Fruit fly (Drosophila melanogaster) whole organism, embryonic: ENCODE measurements around the gene mRpS14.

Source experiments
- Atf6 ChIP-seq: fragments of 200-800 bp; sonication (Bioruptor generic); IDR thresholded peaks from 2 replicates; pipeline ENCODE4 v1.3.6; 2022; ENCODE audit warnings: missing biosample characterization, missing genetic modification characterization
- Blimp-1 ChIP-seq: fragments of 200-800 bp; sonication (Bioruptor generic); optimal IDR thresholded peaks from 3 replicates; lab custom pipeline; 2018; ENCODE audit warnings: missing biosample characterization, missing genetic modification characterization, mild to moderate bottlenecking, moderate library complexity, missing genetic modification reagents
- CG10147 ChIP-seq: fragments of 200-800 bp; sonication (Bioruptor generic); optimal IDR thresholded peaks from 2 replicates; lab custom pipeline; 2019; ENCODE audit warnings: missing biosample characterization, mild to moderate bottlenecking, missing genetic modification characterization, moderate library complexity
- CG10209 ChIP-seq: fragments of 200-800 bp; sonication (Bioruptor generic); optimal IDR thresholded peaks from 3 replicates; lab custom pipeline; 2017; ENCODE audit warnings: missing biosample characterization, mild to moderate bottlenecking, missing genetic modification characterization, missing genetic modification reagents
- CG1024 ChIP-seq: fragments of 200-800 bp; sonication (Bioruptor generic); IDR thresholded peaks from 2 replicates; pipeline ENCODE4 v1.3.6; 2022; ENCODE audit warnings: missing biosample characterization, missing genetic modification characterization
- CG12236 ChIP-seq: fragments of 200-800 bp; sonication (Bioruptor generic); optimal IDR thresholded peaks from 2 replicates; lab custom pipeline; 2016; ENCODE audit warnings: missing biosample characterization, missing genetic modification characterization
- CG12391 ChIP-seq: fragments of 200-800 bp; sonication (Bioruptor generic); optimal IDR thresholded peaks from 3 replicates; lab custom pipeline; 2018; ENCODE audit warnings: missing biosample characterization, mild to moderate bottlenecking, missing genetic modification characterization, moderate library complexity
- CG13287 ChIP-seq: fragments of 200-800 bp; sonication (Bioruptor generic); IDR thresholded peaks from 2 replicates; pipeline ENCODE4 v1.3.6; 2022; ENCODE audit warnings: missing biosample characterization, missing genetic modification characterization; ENCODE audit not compliant: partially characterized antibody
- CG13296 ChIP-seq: fragments of 200-800 bp; sonication (Bioruptor generic); optimal IDR thresholded peaks from 3 replicates; lab custom pipeline; 2018; ENCODE audit warnings: missing biosample characterization, mild to moderate bottlenecking, missing genetic modification characterization
- CG14014 ChIP-seq: fragments of 200-800 bp; sonication (Bioruptor generic); IDR thresholded peaks from 2 replicates; pipeline ENCODE4 v1.3.6; 2022; ENCODE audit warnings: missing biosample characterization, missing genetic modification characterization
- CG14710 ChIP-seq: fragments of 200-800 bp; sonication (Bioruptor generic); optimal IDR thresholded peaks from 3 replicates; lab custom pipeline; 2019; ENCODE audit warnings: missing biosample characterization, mild to moderate bottlenecking, missing genetic modification characterization, moderate library complexity
- CG15601 ChIP-seq: fragments of 200-800 bp; sonication (Bioruptor generic); optimal IDR thresholded peaks from 3 replicates; lab custom pipeline; 2019; ENCODE audit warnings: missing biosample characterization, mild to moderate bottlenecking, missing genetic modification characterization, moderate library complexity
- CG1602 ChIP-seq: fragments of 200-800 bp; sonication (Bioruptor generic); optimal IDR thresholded peaks from 3 replicates; lab custom pipeline; 2016; ENCODE audit warnings: missing biosample characterization, missing genetic modification characterization
- CG18476 ChIP-seq: fragments of 200-800 bp; sonication (Bioruptor generic); optimal IDR thresholded peaks from 2 replicates; lab custom pipeline; 2016; ENCODE audit warnings: missing biosample characterization, mild to moderate bottlenecking, missing genetic modification characterization
- CG31224 ChIP-seq: fragments of 200-800 bp; sonication (Bioruptor generic); IDR thresholded peaks from 2 replicates; pipeline ENCODE4 v1.3.6; 2022; ENCODE audit warnings: missing biosample characterization, missing genetic modification characterization
- CG31441 ChIP-seq: fragments of 200-800 bp; sonication (Bioruptor generic); IDR thresholded peaks from 2 replicates; pipeline ENCODE4 v1.3.6; 2022; ENCODE audit warnings: missing biosample characterization, missing genetic modification characterization
- CG33213 ChIP-seq: fragments of 200-800 bp; sonication (Bioruptor generic); optimal IDR thresholded peaks from 3 replicates; lab custom pipeline; 2016; ENCODE audit warnings: missing biosample characterization, missing genetic modification characterization
- CG4328 ChIP-seq: fragments of 200-800 bp; sonication (Bioruptor generic); optimal IDR thresholded peaks from 3 replicates; lab custom pipeline; 2017; ENCODE audit warnings: missing biosample characterization, missing genetic modification reagents, missing genetic modification characterization
- CG6854 ChIP-seq: fragments of 200-800 bp; sonication (Bioruptor generic); optimal IDR thresholded peaks from 3 replicates; lab custom pipeline; 2017; ENCODE audit warnings: missing biosample characterization, mild to moderate bottlenecking, missing genetic modification characterization
- CG7357 ChIP-seq: fragments of 200-800 bp; sonication (Bioruptor generic); IDR thresholded peaks from 3 replicates; pipeline ENCODE4 v1.3.6; 2022; ENCODE audit warnings: missing biosample characterization, missing genetic modification characterization
- Dad ChIP-seq: fragments of 200-800 bp; sonication (Bioruptor generic); optimal IDR thresholded peaks from 3 replicates; lab custom pipeline; 2016; ENCODE audit warnings: missing biosample characterization, missing genetic modification characterization
- E2f1 ChIP-seq: fragments of 200-800 bp; sonication (Bioruptor generic); IDR thresholded peaks from 2 replicates; pipeline ENCODE4 v1.3.6; 2022; ENCODE audit warnings: missing biosample characterization, missing genetic modification characterization
- Ets65A ChIP-seq: fragments of 200-800 bp; sonication (Bioruptor generic); peaks from one replicate; lab custom pipeline; 2016; ENCODE audit warnings: missing biosample characterization, missing genetic modification characterization
- H2.0 ChIP-seq: fragments of 200-800 bp; sonication (Bioruptor generic); IDR thresholded peaks from 2 replicates; pipeline ENCODE4 v1.3.6; 2022; ENCODE audit warnings: missing biosample characterization, missing genetic modification characterization
- HLHmδ ChIP-seq: fragments of 200-800 bp; sonication (Bioruptor generic); optimal IDR thresholded peaks from 2 replicates; lab custom pipeline; 2018; ENCODE audit warnings: missing biosample characterization, mild to moderate bottlenecking, missing genetic modification characterization, moderate library complexity
- Lpt ChIP-seq: fragments of >200 bp; optimal IDR thresholded peaks from 2 replicates; lab custom pipeline; 2018; ENCODE audit warnings: missing biosample characterization, missing genetic modification characterization
- Myb ChIP-seq: fragments of 200-800 bp; sonication (Bioruptor generic); optimal IDR thresholded peaks from 2 replicates; lab custom pipeline; 2016; ENCODE audit warnings: missing biosample characterization, missing genetic modification characterization
- Oaz ChIP-seq: fragments of 200-800 bp; sonication (Bioruptor generic); IDR thresholded peaks from 2 replicates; pipeline ENCODE4 v1.3.6; 2022; ENCODE audit warnings: missing biosample characterization, missing genetic modification characterization
- Oli ChIP-seq: fragments of 200-800 bp; sonication (Bioruptor generic); optimal IDR thresholded peaks from 2 replicates; lab custom pipeline; 2018; ENCODE audit warnings: missing biosample characterization, mild to moderate bottlenecking, missing genetic modification characterization, moderate library complexity
- Six4 ChIP-seq: fragments of 200-800 bp; sonication (Bioruptor generic); optimal IDR thresholded peaks from 2 replicates; lab custom pipeline; 2016; ENCODE audit warnings: missing biosample characterization, missing genetic modification characterization
- Stat92E ChIP-seq, 3 experiments: fragments of >200 bp in 2 of 3; fragments of 200-800 bp in 1 of 3; sonication (Bioruptor generic) in 1 of 3; optimal IDR thresholded peaks; 2 replicates each; lab custom pipeline; 2017 to 2019; ENCODE audit warnings: missing biosample characterization in 3 of 3, missing genetic modification characterization in 3 of 3, mild to moderate bottlenecking in 1 of 3, moderate library complexity in 1 of 3
- Taf1 ChIP-seq: fragments of 200-800 bp; sonication (Bioruptor generic); IDR thresholded peaks from 2 replicates; pipeline ENCODE4 v1.3.6; 2022; ENCODE audit warnings: missing biosample characterization, missing genetic modification characterization
- Usf ChIP-seq: fragments of 200-800 bp; sonication (Bioruptor generic); optimal IDR thresholded peaks from 2 replicates; lab custom pipeline; 2017; ENCODE audit warnings: missing genotype, missing biosample characterization, missing genetic modification characterization
- ase ChIP-seq: fragments of 200-800 bp; sonication (Bioruptor generic); IDR thresholded peaks from 3 replicates; pipeline ENCODE4 v1.3.6; 2022; ENCODE audit warnings: missing biosample characterization, missing genetic modification characterization
- bigmax ChIP-seq: fragments of 200-800 bp; sonication (Bioruptor generic); optimal IDR thresholded peaks from 2 replicates; lab custom pipeline; 2018; ENCODE audit warnings: missing biosample characterization, mild to moderate bottlenecking, missing genetic modification characterization
- bowl ChIP-seq: fragments of 200-800 bp; sonication (Bioruptor generic); IDR thresholded peaks from 2 replicates; pipeline ENCODE4 v1.3.6; 2022; ENCODE audit warnings: missing biosample characterization, missing genetic modification characterization
- bsh ChIP-seq, 2 experiments: fragments of 200-800 bp; sonication (Bioruptor generic); optimal IDR thresholded peaks; 2 replicates each; lab custom pipeline; 2017 to 2018; ENCODE audit warnings: mild to moderate bottlenecking in 2 of 2, missing biosample characterization in 2 of 2, missing genetic modification characterization in 2 of 2, moderate library complexity in 1 of 2
- cato ChIP-seq: fragments of 200-800 bp; sonication (Bioruptor generic); optimal IDR thresholded peaks from 2 replicates; lab custom pipeline; 2016; ENCODE audit warnings: missing biosample characterization, missing genetic modification characterization, borderline replicate concordance
- dm ChIP-seq: fragments of 200-800 bp; sonication (Bioruptor generic); optimal IDR thresholded peaks from 3 replicates; lab custom pipeline; 2016; ENCODE audit warnings: missing biosample characterization, missing genetic modification characterization
- fru ChIP-seq: fragments of >200 bp; optimal IDR thresholded peaks from 2 replicates; lab custom pipeline; 2017
- gcm ChIP-seq: fragments of 200-800 bp; sonication (Bioruptor generic); optimal IDR thresholded peaks from 2 replicates; lab custom pipeline; 2019; ENCODE audit warnings: missing biosample characterization, mild to moderate bottlenecking, missing genetic modification characterization, moderate library complexity
- gro ChIP-seq: fragments of 200-800 bp; sonication (Bioruptor generic); optimal IDR thresholded peaks from 2 replicates; lab custom pipeline; 2016; ENCODE audit warnings: missing biosample characterization, missing genetic modification characterization
- her ChIP-seq: fragments of 200-800 bp; sonication (Bioruptor generic); optimal IDR thresholded peaks from 2 replicates; lab custom pipeline; 2016; ENCODE audit warnings: missing biosample characterization, missing genetic modification characterization
- ind ChIP-seq: fragments of 200-800 bp; sonication (Bioruptor generic); optimal IDR thresholded peaks from 3 replicates; lab custom pipeline; 2016; ENCODE audit warnings: missing biosample characterization, missing genetic modification characterization
- org-1 ChIP-seq: fragments of 200-800 bp; sonication (Bioruptor generic); optimal IDR thresholded peaks from 2 replicates; lab custom pipeline; 2017; ENCODE audit warnings: missing biosample characterization, missing genetic modification characterization
- p53 ChIP-seq: fragments of 200-800 bp; sonication (Bioruptor generic); optimal IDR thresholded peaks from 2 replicates; lab custom pipeline; 2016; ENCODE audit warnings: missing biosample characterization, missing genetic modification characterization
- schlank ChIP-seq: fragments of 200-800 bp; sonication (Bioruptor generic); optimal IDR thresholded peaks from 2 replicates; lab custom pipeline; 2018; ENCODE audit warnings: missing biosample characterization, mild to moderate bottlenecking, missing genetic modification characterization
- so ChIP-seq: fragments of 200-800 bp; sonication (Bioruptor generic); IDR thresholded peaks from 3 replicates; pipeline ENCODE4 v1.3.6; 2022; ENCODE audit warnings: missing biosample characterization, missing genetic modification characterization
- tio ChIP-seq: fragments of 200-800 bp; sonication (Bioruptor generic); optimal IDR thresholded peaks from 2 replicates; lab custom pipeline; 2017; ENCODE audit warnings: missing biosample characterization, missing genetic modification characterization, inconsistent platforms
- tll ChIP-seq, 2 experiments: fragments of 200-800 bp in 1 of 2; fragments of >200 bp in 1 of 2; sonication (Bioruptor generic) in 1 of 2; optimal IDR thresholded peaks; 2 replicates each; lab custom pipeline; 2017 to 2019; ENCODE audit warnings: missing biosample characterization in 2 of 2, missing genetic modification characterization in 2 of 2, mild to moderate bottlenecking in 1 of 2, moderate library complexity in 1 of 2
- wdn ChIP-seq: fragments of 200-800 bp; sonication (Bioruptor generic); IDR thresholded peaks from 2 replicates; pipeline ENCODE4 v1.3.6; 2022; ENCODE audit warnings: missing biosample characterization, missing genetic modification characterization
- wor ChIP-seq: fragments of 200-800 bp; sonication (Bioruptor generic); IDR thresholded peaks from 2 replicates; pipeline ENCODE4 v1.3.6; 2022; ENCODE audit warnings: missing biosample characterization, missing genetic modification characterization

The mRpS14 gene

DNA sequence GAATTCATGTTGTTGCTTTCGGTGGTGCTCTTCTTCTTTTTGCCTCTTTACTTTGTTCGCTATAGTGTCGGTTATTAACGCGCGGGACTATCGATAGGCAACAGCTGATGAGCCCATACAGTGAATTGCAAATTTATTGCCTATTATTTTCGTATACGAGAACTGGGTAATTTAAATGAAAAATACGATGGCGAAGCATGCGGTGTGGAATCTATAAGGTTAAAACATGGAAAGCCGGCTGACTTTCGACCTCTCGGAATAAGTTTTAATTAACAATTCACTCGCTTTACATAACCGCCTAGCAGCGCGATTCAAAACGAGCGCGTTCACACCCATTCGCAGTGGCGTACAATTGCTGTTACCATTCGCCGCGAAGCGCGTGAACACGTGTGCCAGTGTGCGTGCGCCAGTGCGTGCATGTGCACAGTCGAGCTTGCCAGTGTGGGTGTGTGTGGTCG is at the start of gene mRpS14, which contains the start of gene Naa15-16 (continued):
- TF ChIP-seq wor (GFP tag; lab: Robert Waterston, UW) = no peak
- TF ChIP-seq ase (GFP tag; lab: Robert Waterston, UW) = no peak
- no peak for TF ChIP-seq bsh (GFP tag; optimal IDR thresholded peaks at IDR 0.05; lab: Kevin White, UChicago)
- TF ChIP-seq CG7357 (GFP tag; lab: Robert Waterston, UW) = peak; percentile 79
- no peak for TF ChIP-seq CG18476 (GFP tag; lab: Kevin White, UChicago)
- TF ChIP-seq dm (GFP tag; lab: Kevin White, UChicago) = peak; percentile 50
- TF ChIP-seq p53 (GFP tag; lab: Kevin White, UChicago) = no peak
- TF ChIP-seq CG1602 (GFP tag; lab: Kevin White, UChicago) = no peak
- TF ChIP-seq bigmax (GFP tag; lab: Kevin White, UChicago) = no peak
- no peak for TF ChIP-seq CG33213 (GFP tag; lab: Kevin White, UChicago)
- TF ChIP-seq Dad (GFP tag; lab: Kevin White, UChicago) = no peak
- TF ChIP-seq Six4 (GFP tag; lab: Kevin White, UChicago) = no peak
- no peak for TF ChIP-seq Lpt (GFP tag; lab: Kevin White, UChicago)
- TF ChIP-seq CG10147 (GFP tag; lab: Kevin White, UChicago) = no peak
- TF ChIP-seq CG15601 (tag; lab: Kevin White, UChicago) = no peak
- TF ChIP-seq CG12391 = no peak
- TF ChIP-seq CG12236 (GFP tag; lab: Kevin White, UChicago) = no peak
- TF ChIP-seq Atf6 = no peak
- TF ChIP-seq Blimp-1 (GFP tag; lab: Kevin White, UChicago) = no peak
- TF ChIP-seq her (GFP tag; lab: Kevin White, UChicago) = no peak
- TF ChIP-seq H2.0 (GFP tag; lab: Robert Waterston, UW) = no peak
- TF ChIP-seq Myb (GFP tag; lab: Kevin White, UChicago) = peak; percentile 28
- TF ChIP-seq CG6854 (GFP tag; lab: Kevin White, UChicago) = no peak
- TF ChIP-seq gcm (GFP tag; lab: Kevin White, UChicago) = no peak
- no peak for TF ChIP-seq tll (GFP tag; optimal IDR thresholded peaks at IDR 0.05; lab: Kevin White, UChicago)
- no peak for TF ChIP-seq CG14014
- TF ChIP-seq CG31224 (GFP tag; lab: Robert Waterston, UW) = no peak
- no peak for TF ChIP-seq gro (GFP tag; lab: Kevin White, UChicago)
- no peak for TF ChIP-seq E2f1 (GFP tag; lab: Robert Waterston, UW)
- TF ChIP-seq CG13296 = no peak
- TF ChIP-seq CG4328 = no peak
- no peak for TF ChIP-seq wdn (GFP tag; lab: Robert Waterston, UW)
- TF ChIP-seq so (GFP tag; lab: Robert Waterston, UW) = no peak
- TF ChIP-seq org-1 (GFP tag; lab: Kevin White, UChicago) = no peak
- peak; percentile 24 for TF ChIP-seq HLHmδ
- TF ChIP-seq Stat92E (GFP tag; optimal IDR thresholded peaks at IDR 0.05; lab: Kevin White, UChicago) = no peak
- TF ChIP-seq CG13287 = peak; percentile 51; the same call in 1 of the 2 replicates
- TF ChIP-seq schlank (tag; lab: Kevin White, UChicago) = no peak
- no peak for TF ChIP-seq cato
- TF ChIP-seq tio = no peak
- no peak for TF ChIP-seq Ets65A
- no peak for TF ChIP-seq Oli
- TF ChIP-seq ind (GFP tag; lab: Kevin White, UChicago) = no peak
- TF ChIP-seq CG1024 (GFP tag; lab: Robert Waterston, UW) = no peak
- TF ChIP-seq CG31441 (GFP tag; lab: Robert Waterston, UW) = no peak
- TF ChIP-seq CG10209 (GFP tag; lab: Kevin White, UChicago) = no peak
- TF ChIP-seq Taf1 = no peak
- no peak for TF ChIP-seq fru (lab: Kevin White, UChicago)
- TF ChIP-seq CG14710 = peak; percentile 46
- TF ChIP-seq bowl = no peak
- TF ChIP-seq Usf (GFP tag; lab: Kevin White, UChicago) = no peak
- no peak for TF ChIP-seq Oaz (GFP tag; lab: Robert Waterston, UW)
